Worm (Caenorhabditis elegans): Measurements from ENCODE around the gene tbx-7.

- no peak for TF ChIP-seq ztf-11 (tag; optimal IDR thresholded peaks at IDR 0.05)
- TF ChIP-seq lin-13 (GFP tag; optimal IDR thresholded peaks at IDR 0.05) = no peak
- no peak for TF ChIP-seq zag-1 (tag; optimal IDR thresholded peaks at IDR 0.05)
- TF ChIP-seq nhr-10 (tag; optimal IDR thresholded peaks at IDR 0.05) = no peak
- TF ChIP-seq lin-39 (tag; optimal IDR thresholded peaks at IDR 0.05) = no peak
- TF ChIP-seq unc-62 (GFP tag; optimal IDR thresholded peaks at IDR 0.05) = no peak
- no peak for TF ChIP-seq blmp-1 (tag; optimal IDR thresholded peaks at IDR 0.05; ENCODE audit: insufficient read depth)
- no peak for TF ChIP-seq nhr-21 (tag; optimal IDR thresholded peaks at IDR 0.05)
- TF ChIP-seq nhr-25 (tag; optimal IDR thresholded peaks at IDR 0.05) = no peak
Observed at ce11 chrIII:6030483-6030882, 2.2 kb upstream of the tbx-7 start, which contains the start of gene ZK328.6.

Data from whole organism, L2 larva.